ENCODE assay signal across 6 fruit fly cellular contexts in genomic region chrX:15552472-15552888, dm6.
TF ChIP-seq lines count a peak whose summit lies in the region.

No protein-coding gene starts in this region.

- TF ChIP-seq CTCF in whole organism, embryonic (GFP tag; optimal IDR thresholded peaks at IDR 0.05; lab: Kevin White, UChicago) = no peak

TF ChIP-seq in whole organism, 6 proteins besides CTCF, POLR2A, EP300 and RAD21:
- TF ChIP-seq CG8478 (optimal IDR thresholded peaks at IDR 0.05; lab: Kevin White, UChicago) (no peak), pan (optimal IDR thresholded peaks at IDR 0.05; lab: Kevin White, UChicago) (peak; percentile 79)

TF ChIP-seq in whole organism, adult, 20 proteins besides CTCF, POLR2A, EP300 and RAD21:
- no peak for TF ChIP-seq CG33017 (tag; optimal IDR thresholded peaks at IDR 0.05; lab: Kevin White, UChicago)
- TF ChIP-seq bab1 (GFP tag; optimal IDR thresholded peaks at IDR 0.05; lab: Kevin White, UChicago) = peak; percentile 17

TF ChIP-seq in whole organism, embryonic, 481 proteins besides CTCF, POLR2A, EP300 and RAD21:
- TF ChIP-seq Aef1 (GFP tag; IDR thresholded peaks at IDR 0.05; lab: Robert Waterston, UW) (no peak), Sry-β (GFP tag; optimal IDR thresholded peaks at IDR 0.05; lab: Kevin White, UChicago) (no peak), D19A (tag; optimal IDR thresholded peaks at IDR 0.05; lab: Kevin White, UChicago) (peak; percentile 50), CG4707 (GFP tag; optimal IDR thresholded peaks at IDR 0.05; lab: Kevin White, UChicago) (peak; percentile 56), Ets65A (GFP tag; lab: Kevin White, UChicago) (peak; percentile 57), gem (tag; optimal IDR thresholded peaks at IDR 0.05; lab: Kevin White, UChicago) (peak; percentile 23), HHEX (GFP tag; optimal IDR thresholded peaks at IDR 0.05; lab: Kevin White, UChicago) (no peak), CG10979 (tag; optimal IDR thresholded peaks at IDR 0.05; lab: Kevin White, UChicago) (peak; percentile 38), D19B (GFP tag; optimal IDR thresholded peaks at IDR 0.05; lab: Kevin White, UChicago) (peak; percentile 32), CG2712 (tag; optimal IDR thresholded peaks at IDR 0.05; lab: Kevin White, UChicago) (peak; percentile 13), nmo (GFP tag; optimal IDR thresholded peaks at IDR 0.05; lab: Kevin White, UChicago) (peak; percentile 20), CG18262 (tag; optimal IDR thresholded peaks at IDR 0.05; lab: Kevin White, UChicago) (peak; percentile 33), CG9727 (GFP tag; optimal IDR thresholded peaks at IDR 0.05; lab: Kevin White, UChicago) (peak; percentile 11), dmrt11E (tag; optimal IDR thresholded peaks at IDR 0.05; lab: Kevin White, UChicago) (peak; percentile 20), bsh (GFP tag; optimal IDR thresholded peaks at IDR 0.05; lab: Kevin White, UChicago) (peak; percentile 8 to 23), CG5180 (GFP tag; optimal IDR thresholded peaks at IDR 0.05; lab: Kevin White, UChicago) (peak; percentile 13), lola (GFP tag; optimal IDR thresholded peaks at IDR 0.05; lab: Kevin White, UChicago) (peak in 1 of 3 experiments; percentile 31), row (GFP tag; IDR thresholded peaks at IDR 0.05; lab: Robert Waterston, UW) (peak; percentile 28; the same call in 1 of the 3 replicates), knrl (GFP tag; IDR thresholded peaks at IDR 0.05; lab: Robert Waterston, UW; ENCODE audit: partially characterized antibody) (no peak), sens (GFP tag; lab: Kevin White, UChicago) (peak; percentile 71), phol (tag; optimal IDR thresholded peaks at IDR 0.05; lab: Kevin White, UChicago) (peak; percentile 13)

TF ChIP-seq in whole organism, prepupa, 60 proteins besides CTCF, POLR2A, EP300 and RAD21 (continues in another document):
- TF ChIP-seq CG8119 (GFP tag; IDR thresholded peaks at IDR 0.05; lab: Robert Waterston, UW) = peak; percentile 18; the same call in 1 of the 3 replicates
- peak; percentile 45 for TF ChIP-seq CG10631 (GFP tag; optimal IDR thresholded peaks at IDR 0.05; lab: Kevin White, UChicago)
- TF ChIP-seq OdsH (GFP tag; optimal IDR thresholded peaks at IDR 0.05; lab: Kevin White, UChicago) = peak; percentile 36
- no peak for TF ChIP-seq fkh (GFP tag; optimal IDR thresholded peaks at IDR 0.05; lab: Kevin White, UChicago)
- no peak for TF ChIP-seq Hr38 (GFP tag; optimal IDR thresholded peaks at IDR 0.05; lab: Kevin White, UChicago)
- TF ChIP-seq Gug (GFP tag; IDR thresholded peaks at IDR 0.05; lab: Robert Waterston, UW) = no peak
- TF ChIP-seq CG3032 (tag; optimal IDR thresholded peaks at IDR 0.05; lab: Kevin White, UChicago) = peak; percentile 31
- TF ChIP-seq CG6792 (GFP tag; optimal IDR thresholded peaks at IDR 0.05; lab: Kevin White, UChicago) = peak; percentile 53
- peak; percentile 43 for TF ChIP-seq dsx (GFP tag; optimal IDR thresholded peaks at IDR 0.05; lab: Kevin White, UChicago; ENCODE audit: poor library complexity, severe bottlenecking)
- TF ChIP-seq Met (GFP tag; optimal IDR thresholded peaks at IDR 0.05; lab: Kevin White, UChicago) = peak; percentile 48
- TF ChIP-seq Smox (GFP tag; optimal IDR thresholded peaks at IDR 0.05; lab: Kevin White, UChicago) = peak; percentile 50
- peak; percentile 48 for TF ChIP-seq CG10669 (GFP tag; optimal IDR thresholded peaks at IDR 0.05; lab: Kevin White, UChicago)
- TF ChIP-seq svp (GFP tag; lab: Kevin White, UChicago) = peak; percentile 79
- peak; percentile 70 for TF ChIP-seq topi (GFP tag; optimal IDR thresholded peaks at IDR 0.05; lab: Kevin White, UChicago)
- TF ChIP-seq cyc (GFP tag; optimal IDR thresholded peaks at IDR 0.05; lab: Kevin White, UChicago) = peak; percentile 33
- peak; percentile 44 for TF ChIP-seq CG32006 (GFP tag; optimal IDR thresholded peaks at IDR 0.05; lab: Kevin White, UChicago)
- no peak for TF ChIP-seq CG11294 (GFP tag; IDR thresholded peaks at IDR 0.05; lab: Robert Waterston, UW)
- peak; percentile 39 for TF ChIP-seq achi (GFP tag; optimal IDR thresholded peaks at IDR 0.05; lab: Kevin White, UChicago)
- no peak for TF ChIP-seq CG15336 (GFP tag; IDR thresholded peaks at IDR 0.05; lab: Robert Waterston, UW)
- TF ChIP-seq CG8632 (GFP tag; optimal IDR thresholded peaks at IDR 0.05; lab: Kevin White, UChicago) = peak; percentile 40
- TF ChIP-seq CG1621 (tag; optimal IDR thresholded peaks at IDR 0.05; lab: Kevin White, UChicago) = no peak
- no peak for TF ChIP-seq CG6854 (GFP tag; optimal IDR thresholded peaks at IDR 0.05; lab: Kevin White, UChicago)
- peak; percentile 18 for TF ChIP-seq Ets21C (GFP tag; optimal IDR thresholded peaks at IDR 0.05; lab: Kevin White, UChicago)

TF ChIP-seq in whole organism, pupa, 21 proteins besides CTCF, POLR2A, EP300 and RAD21:
- TF ChIP-seq CG8159 (tag; optimal IDR thresholded peaks at IDR 0.05; lab: Kevin White, UChicago) = peak; percentile 44
- TF ChIP-seq CG8301 (tag; optimal IDR thresholded peaks at IDR 0.05; lab: Kevin White, UChicago) = peak; percentile 37
- no peak for TF ChIP-seq CG13204 (GFP tag; optimal IDR thresholded peaks at IDR 0.05; lab: Kevin White, UChicago)
- no peak for TF ChIP-seq gl (tag; optimal IDR thresholded peaks at IDR 0.05; lab: Kevin White, UChicago)
- TF ChIP-seq CG17806 (tag; optimal IDR thresholded peaks at IDR 0.05; lab: Kevin White, UChicago) = peak; percentile 32
- no peak for TF ChIP-seq Ets98B (GFP tag; IDR thresholded peaks at IDR 0.05; lab: Robert Waterston, UW)
- TF ChIP-seq CG4496 (GFP tag; IDR thresholded peaks at IDR 0.05; lab: Robert Waterston, UW) = no peak
- no peak for TF ChIP-seq rn (GFP tag; IDR thresholded peaks at IDR 0.05; lab: Robert Waterston, UW)
- TF ChIP-seq CG9948 (tag; optimal IDR thresholded peaks at IDR 0.05; lab: Kevin White, UChicago) = peak; percentile 28
- TF ChIP-seq CG15710 (tag; optimal IDR thresholded peaks at IDR 0.05; lab: Kevin White, UChicago) = peak; percentile 40
- TF ChIP-seq Pif1A (GFP tag; optimal IDR thresholded peaks at IDR 0.05; lab: Kevin White, UChicago) = peak; percentile 41
- TF ChIP-seq D1 (tag; optimal IDR thresholded peaks at IDR 0.05; lab: Kevin White, UChicago) = no peak
- TF ChIP-seq CG14655 (GFP tag; optimal IDR thresholded peaks at IDR 0.05; lab: Kevin White, UChicago) = peak; percentile 56
- peak; percentile 40 for TF ChIP-seq Pif1B (GFP tag; optimal IDR thresholded peaks at IDR 0.05; lab: Kevin White, UChicago)
- peak; percentile 9 for TF ChIP-seq CG34367 (tag; optimal IDR thresholded peaks at IDR 0.05; lab: Kevin White, UChicago)
- TF ChIP-seq CG10348 (GFP tag; IDR thresholded peaks at IDR 0.05; lab: Robert Waterston, UW) = no peak
- TF ChIP-seq CG12605 (GFP tag; IDR thresholded peaks at IDR 0.05; lab: Robert Waterston, UW) = no peak
- TF ChIP-seq CG32121 (GFP tag; IDR thresholded peaks at IDR 0.05; lab: Robert Waterston, UW) = no peak
- no peak for TF ChIP-seq EcR (GFP tag; optimal IDR thresholded peaks at IDR 0.05; lab: Kevin White, UChicago)
- TF ChIP-seq Snoo (tag; optimal IDR thresholded peaks at IDR 0.05; lab: Kevin White, UChicago) = peak; percentile 45
- TF ChIP-seq fd96Ca (GFP tag; IDR thresholded peaks at IDR 0.05; lab: Robert Waterston, UW) = no peak

TF ChIP-seq in whole organism, wandering third instar larva, 38 proteins besides CTCF, POLR2A, EP300 and RAD21 (continues in another document):
- no peak for TF ChIP-seq dsf (GFP tag; optimal IDR thresholded peaks at IDR 0.05; lab: Kevin White, UChicago; ENCODE audit: borderline replicate concordance)
- TF ChIP-seq fru (GFP tag; optimal IDR thresholded peaks at IDR 0.05; lab: Kevin White, UChicago) = peak; percentile 62
- no peak for TF ChIP-seq Hr78 (GFP tag; optimal IDR thresholded peaks at IDR 0.05; lab: Kevin White, UChicago)
- TF ChIP-seq Mio (GFP tag; optimal IDR thresholded peaks at IDR 0.05; lab: Kevin White, UChicago) = no peak
- no peak for TF ChIP-seq dl (GFP tag; optimal IDR thresholded peaks at IDR 0.05; lab: Kevin White, UChicago; ENCODE audit: insufficient read depth in 1 of 2, partially characterized antibody in 2 of 2)
- peak; percentile 28 for TF ChIP-seq rgr (GFP tag; optimal IDR thresholded peaks at IDR 0.05; lab: Kevin White, UChicago)
- no peak for TF ChIP-seq Rel (GFP tag; optimal IDR thresholded peaks at IDR 0.05; lab: Kevin White, UChicago)
- TF ChIP-seq Rel (tag; optimal IDR thresholded peaks at IDR 0.05; lab: Kevin White, UChicago) = no peak
- TF ChIP-seq tai (GFP tag; optimal IDR thresholded peaks at IDR 0.05; lab: Kevin White, UChicago) = no peak
- peak; percentile 30 for TF ChIP-seq Sp1 (GFP tag; optimal IDR thresholded peaks at IDR 0.05; lab: Kevin White, UChicago)
- TF ChIP-seq dmrt93B (GFP tag; optimal IDR thresholded peaks at IDR 0.05; lab: Kevin White, UChicago) = peak; percentile 21
- no peak for TF ChIP-seq pan (optimal IDR thresholded peaks at IDR 0.05; lab: Kevin White, UChicago)
- peak; percentile 18 for TF ChIP-seq br (GFP tag; optimal IDR thresholded peaks at IDR 0.05; lab: Kevin White, UChicago)
- no peak for TF ChIP-seq CrebA (GFP tag; optimal IDR thresholded peaks at IDR 0.05; lab: Kevin White, UChicago; ENCODE audit: borderline replicate concordance)
- peak; percentile 40 for TF ChIP-seq HLH106 (tag; optimal IDR thresholded peaks at IDR 0.05; lab: Kevin White, UChicago)
- no peak for TF ChIP-seq sage (GFP tag; optimal IDR thresholded peaks at IDR 0.05; lab: Kevin White, UChicago)
- no peak for TF ChIP-seq Dif (GFP tag; optimal IDR thresholded peaks at IDR 0.05; lab: Kevin White, UChicago; ENCODE audit: partially characterized antibody)
- TF ChIP-seq Hnf4 (GFP tag; optimal IDR thresholded peaks at IDR 0.05; lab: Kevin White, UChicago) = no peak
- TF ChIP-seq GATAd (GFP tag; optimal IDR thresholded peaks at IDR 0.05; lab: Kevin White, UChicago) = no peak
- TF ChIP-seq lola (GFP tag; optimal IDR thresholded peaks at IDR 0.05; lab: Kevin White, UChicago) = no peak
- no peak for TF ChIP-seq usp (GFP tag; optimal IDR thresholded peaks at IDR 0.05; lab: Kevin White, UChicago)
- no peak for TF ChIP-seq sv (GFP tag; optimal IDR thresholded peaks at IDR 0.05; lab: Kevin White, UChicago)
- TF ChIP-seq foxo (GFP tag; optimal IDR thresholded peaks at IDR 0.05; lab: Kevin White, UChicago) = peak in 1 of 2 experiments; percentile 62
- TF ChIP-seq Abd-B (GFP tag; optimal IDR thresholded peaks at IDR 0.05; lab: Kevin White, UChicago) = no peak
- TF ChIP-seq Vsx2 (GFP tag; optimal IDR thresholded peaks at IDR 0.05; lab: Kevin White, UChicago; ENCODE audit: partially characterized antibody) = no peak
- TF ChIP-seq Jra (GFP tag; optimal IDR thresholded peaks at IDR 0.05; lab: Kevin White, UChicago) = no peak
- TF ChIP-seq woc (GFP tag; optimal IDR thresholded peaks at IDR 0.05; lab: Kevin White, UChicago) = peak; percentile 86
- no peak for TF ChIP-seq jim (GFP tag; optimal IDR thresholded peaks at IDR 0.05; lab: Kevin White, UChicago)
- peak; percentile 54 for TF ChIP-seq OdsH (GFP tag; optimal IDR thresholded peaks at IDR 0.05; lab: Kevin White, UChicago)
- no peak for TF ChIP-seq N (GFP tag; optimal IDR thresholded peaks at IDR 0.05; lab: Kevin White, UChicago)
- TF ChIP-seq Myc (optimal IDR thresholded peaks at IDR 0.05; lab: Kevin White, UChicago) = no peak
- TF ChIP-seq brk (GFP tag; optimal IDR thresholded peaks at IDR 0.05; lab: Kevin White, UChicago) = no peak
